Fruit fly (Drosophila melanogaster) Kc167 (cell line): ENCODE data around the gene CG42751.

Experiments used
- Myc ChIP-seq: fragments of >200 bp; optimal IDR thresholded peaks from 2 replicates; lab custom pipeline; 2017; ENCODE audit warnings: missing external identifiers
- Sin3A ChIP-seq: fragments of >200 bp; optimal IDR thresholded peaks from 2 replicates; lab custom pipeline; 2018; ENCODE audit warnings: missing external identifiers
- h ChIP-seq: fragments of >200 bp; optimal IDR thresholded peaks from 3 replicates; lab custom pipeline; 2018; ENCODE audit warnings: missing external identifiers
- insv ChIP-seq: fragments of >200 bp; optimal IDR thresholded peaks from 3 replicates; lab custom pipeline; 2018; ENCODE audit warnings: missing external identifiers
- psq ChIP-seq: fragments of >200 bp; optimal IDR thresholded peaks from 2 replicates; lab custom pipeline; 2017; ENCODE audit warnings: missing external identifiers
- ttk ChIP-seq: sonication (Bioruptor generic); optimal IDR thresholded peaks from 2 replicates; lab custom pipeline; 2017; ENCODE audit warnings: missing external identifiers

CG42751 gene

dm6 chr2L:11844278-11844677 is 9.0 kb upstream of the CG42751 start:
- TF ChIP-seq ttk (lab: Kevin White, UChicago) (no peak), Sin3A (lab: Kevin White, UChicago) (no peak), h (lab: Kevin White, UChicago) (no peak), psq (lab: Kevin White, UChicago) (no peak), insv (lab: Kevin White, UChicago) (no peak), Myc (lab: Kevin White, UChicago) (no peak)

- no peak for TF ChIP-seq psq (lab: Kevin White, UChicago)
- no peak for TF ChIP-seq h (lab: Kevin White, UChicago)
- no peak for TF ChIP-seq ttk (lab: Kevin White, UChicago)
- no peak for TF ChIP-seq Myc (lab: Kevin White, UChicago)
These were observed 8.0 kb upstream of the CG42751 start for dm6 chr2L:11845159-11845788.

dm6 chr2L:11846926-11847325 is 6.3 kb upstream of the CG42751 start, which contains the start of gene Mal-B1:
Gene Mal-B1 (plus strand): TSS chr2L:11847226.
- TF ChIP-seq ttk (lab: Kevin White, UChicago): no peak
- TF ChIP-seq Sin3A (lab: Kevin White, UChicago): no peak
- no peak for TF ChIP-seq psq (lab: Kevin White, UChicago)

- TF ChIP-seq Sin3A (lab: Kevin White, UChicago): no peak
- TF ChIP-seq Myc (lab: Kevin White, UChicago): no peak
- no peak for TF ChIP-seq psq (lab: Kevin White, UChicago)
- no peak for TF ChIP-seq ttk (lab: Kevin White, UChicago)
- TF ChIP-seq h (lab: Kevin White, UChicago): no peak
- no peak for TF ChIP-seq insv (lab: Kevin White, UChicago)
These were observed 3.6 kb upstream of the CG42751 start, which contains the start of gene Mal-B2 for dm6 chr2L:11849658-11850057. Gene Mal-B2 (plus strand): TSS chr2L:11849958.

- TF ChIP-seq ttk (lab: Kevin White, UChicago) (no peak), h (lab: Kevin White, UChicago) (no peak), Sin3A (lab: Kevin White, UChicago) (no peak), insv (lab: Kevin White, UChicago) (no peak), Myc (lab: Kevin White, UChicago) (no peak), psq (lab: Kevin White, UChicago) (no peak)
These were observed 17.7 kb downstream of the CG42751 start for dm6 chr2L:11870867-11871452.

dm6 chr2L:11874232-11874765 is 21.1 kb downstream of the CG42751 start:
- TF ChIP-seq Myc (lab: Kevin White, UChicago): no peak

dm6 chr2L:11874890-11875289 is 21.7 kb downstream of the CG42751 start:
- TF ChIP-seq Myc (lab: Kevin White, UChicago): no peak

- no peak for TF ChIP-seq h (lab: Kevin White, UChicago)
- TF ChIP-seq insv (lab: Kevin White, UChicago): no peak
- TF ChIP-seq ttk (lab: Kevin White, UChicago): no peak
- no peak for TF ChIP-seq psq (lab: Kevin White, UChicago)
- no peak for TF ChIP-seq Sin3A (lab: Kevin White, UChicago)
- TF ChIP-seq Myc (lab: Kevin White, UChicago): no peak
These were observed 25.6 kb downstream of the CG42751 start for dm6 chr2L:11878812-11879328.

dm6 chr2L:11893269-11893668 is 40.0 kb downstream of the CG42751 start:
- TF ChIP-seq Myc (lab: Kevin White, UChicago): no peak
- no peak for TF ChIP-seq psq (lab: Kevin White, UChicago)

- TF ChIP-seq Myc (lab: Kevin White, UChicago) (no peak), psq (lab: Kevin White, UChicago) (no peak), Sin3A (lab: Kevin White, UChicago) (no peak), h (lab: Kevin White, UChicago) (no peak)
These were observed 49.3 kb downstream of the CG42751 start for dm6 chr2L:11902483-11902882.

- TF ChIP-seq insv (lab: Kevin White, UChicago) (no peak), psq (lab: Kevin White, UChicago) (no peak), h (lab: Kevin White, UChicago) (no peak)
These were observed 50.1 kb downstream of the CG42751 start for dm6 chr2L:11903335-11903734.
